Worm (Caenorhabditis elegans) whole organism, young adult: ENCODE measurements around the gene C17A2.3.

Experiments
- B0035.1 ChIP-seq: sonication (generic microtip); optimal IDR thresholded peaks from 2 replicates; lab custom pipeline; 2016; ENCODE audit warnings: missing genetic modification characterization, mild to moderate bottlenecking, missing compliant biosample characterization, missing genotype, missing genetic modification reagents
- B0261.1 ChIP-seq: sonication (generic microtip); optimal IDR thresholded peaks from 2 replicates; lab custom pipeline; 2016; ENCODE audit warnings: mild to moderate bottlenecking, missing genetic modification characterization, moderate library complexity, missing compliant biosample characterization
- B0336.3 ChIP-seq: fragments of 200-800 bp; sonication (Bioruptor generic); IDR thresholded peaks from 2 replicates; pipeline ENCODE4 v1.3.6; 2022; ENCODE audit warnings: missing genetic modification characterization, missing compliant biosample characterization
- D2030.7 ChIP-seq: fragments of 200-800 bp; sonication (Bioruptor generic); IDR thresholded peaks from 2 replicates; pipeline ENCODE4 v1.3.6; 2022; ENCODE audit warnings: missing genetic modification reagents, missing genetic modification characterization, missing compliant biosample characterization
- F22D6.2 ChIP-seq: sonication (generic microtip); optimal IDR thresholded peaks from 2 replicates; lab custom pipeline; 2016; ENCODE audit warnings: mild to moderate bottlenecking, missing genetic modification characterization, missing compliant biosample characterization
- F39B2.1 ChIP-seq: fragments of 200-800 bp; sonication (Bioruptor generic); IDR thresholded peaks from 2 replicates; pipeline ENCODE4 v1.3.6; 2022; ENCODE audit warnings: missing genetic modification reagents, missing genetic modification characterization, missing compliant biosample characterization
- F49E8.2 ChIP-seq: sonication (generic microtip); optimal IDR thresholded peaks from 3 replicates; lab custom pipeline; 2017; ENCODE audit warnings: missing genetic modification characterization, mild to moderate bottlenecking, missing compliant biosample characterization, antibody characterized with exemption, moderate library complexity; ENCODE audit not compliant: insufficient read depth
- F55B11.4 ChIP-seq: sonication (generic microtip); optimal IDR thresholded peaks from 2 replicates; lab custom pipeline; 2016; ENCODE audit warnings: missing compliant biosample characterization, missing genetic modification characterization, borderline replicate concordance; ENCODE audit not compliant: insufficient read depth
- F57C9.4 ChIP-seq: sonication (generic microtip); optimal IDR thresholded peaks from 2 replicates; lab custom pipeline; 2017; ENCODE audit warnings: mild to moderate bottlenecking, missing genetic modification characterization, missing compliant biosample characterization
- T07F8.4 ChIP-seq: sonication (generic microtip); optimal IDR thresholded peaks from 2 replicates; lab custom pipeline; 2016; ENCODE audit warnings: mild to moderate bottlenecking, missing genetic modification characterization, moderate library complexity, missing compliant biosample characterization
- Y53G8AR.9 ChIP-seq: fragments of 200-800 bp; sonication (Bioruptor generic); conservative IDR thresholded peaks from 2 replicates; pipeline ENCODE4 v1.3.6; 2022; ENCODE audit warnings: missing genetic modification reagents, missing genetic modification characterization, missing compliant biosample characterization
- ama-1 ChIP-seq, 3 experiments: fragments of 150-350 bp in 1 of 3; sonication (generic microtip) in 2 of 3; optimal IDR thresholded peaks; 2 replicates each; lab custom pipeline; 2014 to 2018; ENCODE audit warnings: missing biosample characterization in 2 of 3, missing genetic modification characterization in 2 of 3, missing genetic modification reagents in 2 of 3
- athp-1 ChIP-seq: sonication (generic microtip); optimal IDR thresholded peaks from 2 replicates; lab custom pipeline; 2017; ENCODE audit warnings: mild to moderate bottlenecking, missing genetic modification characterization, missing compliant biosample characterization
- bed-2 ChIP-seq: fragments of 200-800 bp; sonication (Bioruptor generic); IDR thresholded peaks from 2 replicates; pipeline ENCODE4 v1.3.6; 2022; ENCODE audit warnings: missing genetic modification reagents, missing genetic modification characterization, missing compliant biosample characterization
- ceh-27 ChIP-seq: fragments of 200-800 bp; sonication (Bioruptor generic); optimal IDR thresholded peaks from 2 replicates; lab custom pipeline; 2018; ENCODE audit warnings: mild to moderate bottlenecking, missing genetic modification characterization, moderate library complexity, missing compliant biosample characterization
- ceh-58 ChIP-seq: fragments of 200-800 bp; sonication (Bioruptor generic); IDR thresholded peaks from 2 replicates; pipeline ENCODE4 v1.3.6; 2022; ENCODE audit warnings: missing genetic modification characterization, missing compliant biosample characterization
- egl-44 ChIP-seq: fragments of 200-800 bp; sonication (Bioruptor generic); IDR thresholded peaks from 2 replicates; pipeline ENCODE4 v1.3.6; 2022; ENCODE audit warnings: missing genetic modification reagents, missing genetic modification characterization, missing compliant biosample characterization
- hlh-26 ChIP-seq: fragments of 200-800 bp; sonication (Bioruptor generic); conservative IDR thresholded peaks from 2 replicates; pipeline ENCODE4 v1.3.6; 2022; ENCODE audit warnings: missing genetic modification reagents, missing genetic modification characterization, missing compliant biosample characterization
- hrde-1 ChIP-seq: sonication (generic microtip); optimal IDR thresholded peaks from 2 replicates; lab custom pipeline; 2016; ENCODE audit warnings: missing genetic modification characterization, mild to moderate bottlenecking, missing compliant biosample characterization, moderate library complexity, missing genotype, missing genetic modification reagents, borderline replicate concordance
- lin-26 ChIP-seq: fragments of 200-800 bp; sonication (Bioruptor generic); IDR thresholded peaks from 2 replicates; pipeline ENCODE4 v1.3.6; 2022; ENCODE audit warnings: missing genetic modification reagents, missing genetic modification characterization, missing compliant biosample characterization
- lir-1 ChIP-seq: fragments of 200-800 bp; sonication (Bioruptor generic); conservative IDR thresholded peaks from 2 replicates; pipeline ENCODE4 v1.3.6; 2022; ENCODE audit warnings: missing genetic modification reagents, missing genetic modification characterization, missing compliant biosample characterization
- lsl-1 ChIP-seq: fragments of 200-800 bp; sonication (Bioruptor generic); optimal IDR thresholded peaks from 2 replicates; lab custom pipeline; 2018; ENCODE audit warnings: mild to moderate bottlenecking, missing genetic modification characterization, moderate library complexity, missing compliant biosample characterization
- madf-3 ChIP-seq: fragments of 200-800 bp; sonication (Bioruptor generic); IDR thresholded peaks from 2 replicates; pipeline ENCODE4 v1.3.6; 2022; ENCODE audit warnings: missing genetic modification reagents, missing genetic modification characterization, missing compliant biosample characterization
- madf-6 ChIP-seq: fragments of 200-800 bp; sonication (Bioruptor generic); IDR thresholded peaks from 2 replicates; pipeline ENCODE4 v1.3.6; 2022; ENCODE audit warnings: missing genetic modification reagents, missing genetic modification characterization, missing compliant biosample characterization
- mxl-1 ChIP-seq: sonication (generic microtip); optimal IDR thresholded peaks from 2 replicates; lab custom pipeline; 2016; ENCODE audit warnings: missing genetic modification characterization, missing compliant biosample characterization
- nfya-2 ChIP-seq: fragments of 200-800 bp; sonication (Bioruptor generic); IDR thresholded peaks from 2 replicates; pipeline ENCODE4 v1.3.6; 2022; ENCODE audit warnings: missing genetic modification reagents, missing genetic modification characterization, missing compliant biosample characterization
- nfyb-1 ChIP-seq: fragments of 200-800 bp; sonication (Bioruptor generic); IDR thresholded peaks from 2 replicates; pipeline ENCODE4 v1.3.6; 2022; ENCODE audit warnings: missing genetic modification reagents, missing genetic modification characterization, missing compliant biosample characterization
- nhr-120 ChIP-seq: fragments of 200-800 bp; sonication (Bioruptor generic); IDR thresholded peaks from 2 replicates; pipeline ENCODE4 v1.3.6; 2022; ENCODE audit warnings: missing genetic modification characterization, missing compliant biosample characterization
- nhr-80 ChIP-seq: sonication (generic microtip); optimal IDR thresholded peaks from 2 replicates; lab custom pipeline; 2016; ENCODE audit warnings: missing genetic modification characterization, missing compliant biosample characterization
- nhr-90 ChIP-seq: sonication (generic microtip); optimal IDR thresholded peaks from 2 replicates; lab custom pipeline; 2016; ENCODE audit warnings: missing genotype, mild to moderate bottlenecking, missing genetic modification characterization, missing compliant biosample characterization
- pbrm-1 ChIP-seq: fragments of 200-800 bp; sonication (Bioruptor generic); IDR thresholded peaks from 2 replicates; pipeline ENCODE4 v1.3.6; 2022; ENCODE audit warnings: missing genetic modification reagents, missing genetic modification characterization, missing compliant biosample characterization
- repo-1 ChIP-seq: sonication (generic microtip); optimal IDR thresholded peaks from 2 replicates; lab custom pipeline; 2017; ENCODE audit warnings: mild to moderate bottlenecking, missing genetic modification characterization, missing compliant biosample characterization
- snpc-4 ChIP-seq, 5 experiments: fragments of 150-350 bp in 1 of 5; sonication (generic microtip) in 4 of 5; optimal IDR thresholded peaks; 2 replicates each; lab custom pipeline; 2014 to 2018; ENCODE audit warnings: missing genetic modification characterization in 5 of 5, missing biosample characterization in 3 of 5, antibody characterized with exemption in 2 of 5, mild to moderate bottlenecking in 2 of 5, missing compliant biosample characterization in 2 of 5, missing genotype in 2 of 5, moderate library complexity in 2 of 5, missing genetic modification reagents in 1 of 5
- somi-1 ChIP-seq: fragments of 200-800 bp; sonication (Bioruptor generic); optimal IDR thresholded peaks from 2 replicates; lab custom pipeline; 2018; ENCODE audit warnings: mild to moderate bottlenecking, missing genetic modification characterization, missing compliant biosample characterization
- unc-130 ChIP-seq: sonication (generic microtip); optimal IDR thresholded peaks from 2 replicates; lab custom pipeline; 2016; ENCODE audit warnings: missing genetic modification reagents, missing genetic modification characterization, missing compliant biosample characterization
- zim-3 ChIP-seq: sonication (generic microtip); optimal IDR thresholded peaks from 2 replicates; lab custom pipeline; 2017; ENCODE audit warnings: mild to moderate bottlenecking, missing genetic modification characterization, moderate library complexity, missing compliant biosample characterization
- ztf-22 ChIP-seq: fragments of 200-800 bp; sonication (Bioruptor generic); optimal IDR thresholded peaks from 2 replicates; lab custom pipeline; 2018; ENCODE audit warnings: mild to moderate bottlenecking, missing genetic modification characterization, moderate library complexity, missing compliant biosample characterization
- ztf-25 ChIP-seq: fragments of 200-800 bp; sonication (Bioruptor generic); IDR thresholded peaks from 2 replicates; pipeline ENCODE4 v1.3.6; 2022; ENCODE audit warnings: missing genetic modification reagents, missing genetic modification characterization, missing compliant biosample characterization
- ztf-26 ChIP-seq: sonication (generic microtip); optimal IDR thresholded peaks from 2 replicates; lab custom pipeline; 2017; ENCODE audit warnings: missing genetic modification characterization, missing compliant biosample characterization
- ztf-3 ChIP-seq: fragments of 200-800 bp; sonication (Bioruptor generic); optimal IDR thresholded peaks from 2 replicates; lab custom pipeline; 2018; ENCODE audit warnings: mild to moderate bottlenecking, missing genetic modification characterization, missing compliant biosample characterization

Gene C17A2.3

ce11 chrII:3860826-3861225 lies 17.4 kb downstream of the C17A2.3 start, which contains the start of gene oac-11:
Gene oac-11, minus strand, starts transcription at chrII:3860926.
- no peak for TF ChIP-seq ceh-58 (GFP tag; lab: Robert Waterston, UW)
- no peak for TF ChIP-seq madf-6
- no peak for TF ChIP-seq bed-2
- TF ChIP-seq zim-3 (tag; lab: Kevin White, UChicago) = no peak
- no peak for TF ChIP-seq nhr-90 (tag; lab: Kevin White, UChicago)
- no peak for TF ChIP-seq F55B11.4
- no peak for TF ChIP-seq unc-130
- TF ChIP-seq ztf-22 (GFP tag; lab: Kevin White, UChicago) = no peak
- no peak for TF ChIP-seq pbrm-1 (GFP tag; lab: Robert Waterston, UW)
- no peak for TF ChIP-seq F22D6.2
- no peak for TF ChIP-seq B0261.1 (tag; lab: Kevin White, UChicago)
- TF ChIP-seq nhr-120 (GFP tag; lab: Robert Waterston, UW) = no peak
- no peak for TF ChIP-seq F57C9.4 (tag; lab: Kevin White, UChicago)
- no peak for TF ChIP-seq nhr-80
- no peak for TF ChIP-seq ceh-27 (GFP tag; lab: Kevin White, UChicago)
- no peak for TF ChIP-seq lin-26 (GFP tag; lab: Robert Waterston, UW)
- TF ChIP-seq snpc-4 (GFP tag; optimal IDR thresholded peaks at IDR 0.05; lab: Kevin White, UChicago) = no peak
- no peak for TF ChIP-seq snpc-4 (tag; optimal IDR thresholded peaks at IDR 0.05; lab: Kevin White, UChicago)
- no peak for TF ChIP-seq somi-1 (GFP tag; lab: Kevin White, UChicago)
- TF ChIP-seq, all 124 proteins: peak for 0

ce11 chrII:3862053-3862452 lies 18.6 kb downstream of the C17A2.3 start:
- no peak for TF ChIP-seq T07F8.4 (tag; lab: Kevin White, UChicago)
- TF ChIP-seq D2030.7 (GFP tag; lab: Robert Waterston, UW) = no peak
- TF ChIP-seq B0336.3 (GFP tag; lab: Robert Waterston, UW) = no peak
- TF ChIP-seq ceh-58 (GFP tag; lab: Robert Waterston, UW) = no peak
- TF ChIP-seq somi-1 (GFP tag; lab: Kevin White, UChicago) = no peak
- no peak for TF ChIP-seq lir-1 (GFP tag; lab: Robert Waterston, UW)
- TF ChIP-seq F39B2.1 (GFP tag; lab: Robert Waterston, UW) = no peak
- no peak for TF ChIP-seq egl-44 (GFP tag; lab: Robert Waterston, UW)
- TF ChIP-seq ztf-26 (tag; lab: Kevin White, UChicago) = no peak
- no peak for TF ChIP-seq ztf-3 (GFP tag; lab: Kevin White, UChicago)
- no peak for TF ChIP-seq F57C9.4 (tag; lab: Kevin White, UChicago)

- TF ChIP-seq F22D6.2 (no peak), hlh-26 (GFP tag; lab: Robert Waterston, UW) (no peak), mxl-1 (no peak), nfyb-1 (no peak), lsl-1 (GFP tag; lab: Kevin White, UChicago) (no peak), nfya-2 (GFP tag; lab: Robert Waterston, UW) (no peak), B0035.1 (tag; lab: Kevin White, UChicago) (no peak), zim-3 (tag; lab: Kevin White, UChicago) (no peak), F49E8.2 (no peak), ama-1 (optimal IDR thresholded peaks at IDR 0.05; lab: Kevin White, UChicago) (no peak), ama-1 (GFP tag; optimal IDR thresholded peaks at IDR 0.05; lab: Kevin White, UChicago) (no peak), hrde-1 (tag; lab: Kevin White, UChicago) (no peak), repo-1 (tag; lab: Kevin White, UChicago) (no peak), athp-1 (no peak), Y53G8AR.9 (GFP tag; lab: Robert Waterston, UW) (no peak), nhr-90 (tag; lab: Kevin White, UChicago) (no peak), ceh-27 (GFP tag; lab: Kevin White, UChicago) (no peak), ztf-25 (GFP tag; lab: Robert Waterston, UW) (no peak), F39B2.1 (GFP tag; lab: Robert Waterston, UW) (no peak), pbrm-1 (GFP tag; lab: Robert Waterston, UW) (no peak), madf-3 (GFP tag; lab: Robert Waterston, UW) (no peak)
Observed at ce11 chrII:3864652-3865051, 21.2 kb downstream of the C17A2.3 start, which contains the start of gene nhr-261. Gene nhr-261, minus strand, starts transcription at chrII:3864752.
